Worm (Caenorhabditis elegans) whole organism, L4 larva: ENCODE results near the gene F01G10.5.
A peak's percentile ranks its signal among the peaks of the same experiment; 100 is the strongest.

Experiments used
- D1046.2 ChIP-seq: fragments of 200-800 bp; sonication (Bioruptor generic); IDR thresholded peaks from 2 replicates; pipeline ENCODE4 v1.3.6; 2022; ENCODE audit warnings: missing genetic modification characterization, missing compliant biosample characterization
- Y105C5A.15 ChIP-seq: fragments of 200-800 bp; sonication (Bioruptor generic); IDR thresholded peaks from 2 replicates; pipeline ENCODE4 v1.3.6; 2022; ENCODE audit warnings: missing genetic modification characterization, missing compliant biosample characterization
- aha-1 ChIP-seq: fragments of 150-350 bp; peaks from one replicate; lab custom pipeline; 2014; ENCODE audit warnings: missing biosample characterization, missing genetic modification characterization
- attf-4 ChIP-seq: sonication (generic microtip); optimal IDR thresholded peaks from 3 replicates; lab custom pipeline; 2017; ENCODE audit warnings: missing biosample characterization, missing genetic modification characterization
- ceh-20 ChIP-seq: fragments of 200-800 bp; sonication (Bioruptor generic); IDR thresholded peaks from 2 replicates; pipeline ENCODE4 v1.3.6; 2022; ENCODE audit warnings: missing genetic modification reagents, missing genetic modification characterization, missing compliant biosample characterization
- ceh-28 ChIP-seq: fragments of 150-350 bp; optimal IDR thresholded peaks from 2 replicates; lab custom pipeline; 2014; ENCODE audit warnings: missing biosample characterization, missing genetic modification reagents, missing genetic modification characterization
- ceh-32 ChIP-seq: sonication (generic microtip); optimal IDR thresholded peaks from 2 replicates; lab custom pipeline; 2016; ENCODE audit warnings: mild to moderate bottlenecking, missing genetic modification characterization, missing compliant biosample characterization; ENCODE audit not compliant: poor library complexity
- ceh-62 ChIP-seq: sonication (generic microtip); optimal IDR thresholded peaks from 2 replicates; lab custom pipeline; 2017; ENCODE audit warnings: missing biosample characterization, missing genetic modification characterization
- ces-1 ChIP-seq: fragments of 150-350 bp; sonication (generic microtip); optimal IDR thresholded peaks from 4 replicates; lab custom pipeline; 2014; ENCODE audit warnings: missing biosample characterization, missing genetic modification reagents, missing genetic modification characterization
- cey-2 ChIP-seq: sonication (generic microtip); optimal IDR thresholded peaks from 3 replicates; lab custom pipeline; 2017; ENCODE audit warnings: missing genetic modification characterization, mild to moderate bottlenecking, missing compliant biosample characterization, antibody characterized with exemption, borderline replicate concordance; ENCODE audit not compliant: insufficient read depth
- daf-12 ChIP-seq: fragments of 150-350 bp; optimal IDR thresholded peaks from 2 replicates; lab custom pipeline; 2014; ENCODE audit warnings: missing biosample characterization, missing genetic modification reagents, missing genetic modification characterization
- dmd-6 ChIP-seq: fragments of 200-800 bp; sonication (Bioruptor generic); IDR thresholded peaks from 2 replicates; pipeline ENCODE4 v1.3.6; 2022; ENCODE audit warnings: missing genetic modification reagents, missing genetic modification characterization, missing compliant biosample characterization
- dmd-8 ChIP-seq: fragments of 200-800 bp; sonication (Bioruptor generic); IDR thresholded peaks from 2 replicates; pipeline ENCODE4 v1.3.6; 2022; ENCODE audit warnings: missing genetic modification characterization, missing compliant biosample characterization
- dpl-1 ChIP-seq: fragments of 150-350 bp; optimal IDR thresholded peaks from 2 replicates; lab custom pipeline; 2014; ENCODE audit warnings: missing biosample characterization, missing genetic modification reagents, missing genetic modification characterization
- duxl-1 ChIP-seq: sonication (generic microtip); optimal IDR thresholded peaks from 2 replicates; lab custom pipeline; 2016; ENCODE audit warnings: mild to moderate bottlenecking, missing genetic modification characterization, moderate library complexity, missing compliant biosample characterization; ENCODE audit not compliant: poor library complexity
- egl-43 ChIP-seq: fragments of 200-800 bp; sonication (Bioruptor generic); IDR thresholded peaks from 2 replicates; pipeline ENCODE4 v1.3.6; 2022; ENCODE audit warnings: missing genetic modification reagents, missing genetic modification characterization, missing compliant biosample characterization
- fkh-10 ChIP-seq: fragments of 150-350 bp; optimal IDR thresholded peaks from 2 replicates; lab custom pipeline; 2014; ENCODE audit warnings: missing biosample characterization, missing genetic modification reagents, missing genetic modification characterization
- fos-1 ChIP-seq: fragments of 150-350 bp; optimal IDR thresholded peaks from 2 replicates; lab custom pipeline; 2014; ENCODE audit warnings: missing biosample characterization, missing genetic modification characterization
- hif-1 ChIP-seq, 2 experiments: sonication (generic microtip); optimal IDR thresholded peaks; 2 replicates each; lab custom pipeline; 2016 to 2017; ENCODE audit warnings: missing compliant biosample characterization in 2 of 2, missing genetic modification characterization in 2 of 2, missing genetic modification reagents in 2 of 2, missing genotype in 2 of 2, mild to moderate bottlenecking in 1 of 2
- hlh-11 ChIP-seq: fragments of 200-800 bp; sonication (Bioruptor generic); optimal IDR thresholded peaks from 2 replicates; lab custom pipeline; 2018; ENCODE audit warnings: mild to moderate bottlenecking, missing genetic modification characterization, missing compliant biosample characterization
- hlh-30 ChIP-seq: sonication (generic microtip); optimal IDR thresholded peaks from 2 replicates; lab custom pipeline; 2017; ENCODE audit warnings: antibody characterized with exemption, mild to moderate bottlenecking, missing genetic modification characterization, missing compliant biosample characterization; ENCODE audit not compliant: insufficient read depth
- hmg-1.1 ChIP-seq: fragments of 200-800 bp; sonication (Bioruptor generic); IDR thresholded peaks from 2 replicates; pipeline ENCODE4 v1.3.6; 2022; ENCODE audit warnings: missing genetic modification reagents, missing genetic modification characterization, missing compliant biosample characterization
- lim-7 ChIP-seq: fragments of 200-800 bp; sonication (Bioruptor generic); IDR thresholded peaks from 2 replicates; pipeline ENCODE4 v1.3.6; 2022; ENCODE audit warnings: missing genetic modification characterization, missing compliant biosample characterization
- lin-1 ChIP-seq: fragments of 200-800 bp; sonication (Bioruptor generic); IDR thresholded peaks from 2 replicates; pipeline ENCODE4 v1.3.6; 2022; ENCODE audit warnings: missing genetic modification reagents, missing genetic modification characterization, missing compliant biosample characterization
- lin-15B ChIP-seq: fragments of 150-350 bp; sonication (generic microtip); optimal IDR thresholded peaks from 3 replicates; lab custom pipeline; 2014; ENCODE audit warnings: missing biosample characterization, missing genetic modification characterization
- lin-29 ChIP-seq: fragments of 200-800 bp; sonication (Bioruptor generic); IDR thresholded peaks from 2 replicates; pipeline ENCODE4 v1.3.6; 2022; ENCODE audit warnings: missing genetic modification reagents, missing genetic modification characterization, missing compliant biosample characterization
- lin-39 ChIP-seq: fragments of 150-350 bp; optimal IDR thresholded peaks from 2 replicates; lab custom pipeline; 2014; ENCODE audit warnings: missing biosample characterization, missing genetic modification reagents, missing genetic modification characterization
- lsy-2 ChIP-seq, 2 experiments: fragments of 150-350 bp in 1 of 2; sonication (generic microtip) in 1 of 2; optimal IDR thresholded peaks; 2 replicates each; lab custom pipeline; 2014 to 2017; ENCODE audit warnings: missing biosample characterization in 2 of 2, missing genetic modification characterization in 2 of 2
- madf-5 ChIP-seq, 2 experiments: fragments of 200-800 bp; sonication (Bioruptor generic); IDR thresholded peaks; 2 replicates each; pipeline ENCODE4 v1.3.6; 2022; ENCODE audit warnings: missing compliant biosample characterization in 2 of 2, missing genetic modification characterization in 2 of 2
- madf-9 ChIP-seq: fragments of 200-800 bp; sonication (Bioruptor generic); conservative IDR thresholded peaks from 2 replicates; pipeline ENCODE4 v1.3.6; 2022; ENCODE audit warnings: missing genetic modification reagents, missing genetic modification characterization, missing compliant biosample characterization
- mxl-2 ChIP-seq: fragments of 200-800 bp; sonication (Bioruptor generic); conservative IDR thresholded peaks from 2 replicates; pipeline ENCODE4 v1.3.6; 2022; ENCODE audit warnings: missing genetic modification reagents, missing genetic modification characterization, missing compliant biosample characterization
- nhr-10 ChIP-seq: fragments of 150-350 bp; optimal IDR thresholded peaks from 2 replicates; lab custom pipeline; 2014; ENCODE audit warnings: missing biosample characterization, missing genetic modification characterization
- nhr-11 ChIP-seq: fragments of 150-350 bp; optimal IDR thresholded peaks from 2 replicates; lab custom pipeline; 2014; ENCODE audit warnings: missing biosample characterization, missing genetic modification characterization
- nhr-28 ChIP-seq: fragments of 150-350 bp; optimal IDR thresholded peaks from 2 replicates; lab custom pipeline; 2014; ENCODE audit warnings: missing biosample characterization, missing genetic modification characterization
- nhr-48 ChIP-seq: sonication (generic microtip); optimal IDR thresholded peaks from 2 replicates; lab custom pipeline; 2016; ENCODE audit warnings: mild to moderate bottlenecking, missing genetic modification characterization, missing compliant biosample characterization
- nhr-77 ChIP-seq: fragments of 150-350 bp; optimal IDR thresholded peaks from 2 replicates; lab custom pipeline; 2014; ENCODE audit warnings: missing biosample characterization, missing genetic modification characterization
- pqm-1 ChIP-seq: sonication (generic microtip); optimal IDR thresholded peaks from 2 replicates; lab custom pipeline; 2017; ENCODE audit warnings: missing biosample characterization, missing genetic modification characterization
- rbr-2 ChIP-seq: sonication (generic microtip); optimal IDR thresholded peaks from 2 replicates; lab custom pipeline; 2016; ENCODE audit warnings: missing genotype, missing genetic modification characterization, missing compliant biosample characterization
- sdz-12 ChIP-seq: fragments of 200-800 bp; sonication (Bioruptor generic); optimal IDR thresholded peaks from 2 replicates; lab custom pipeline; 2018; ENCODE audit warnings: mild to moderate bottlenecking, missing genetic modification characterization, missing compliant biosample characterization
- snpc-1.2 ChIP-seq: fragments of 200-800 bp; sonication (Bioruptor generic); IDR thresholded peaks from 2 replicates; pipeline ENCODE4 v1.3.6; 2022; ENCODE audit warnings: missing genetic modification reagents, missing genetic modification characterization, missing compliant biosample characterization
- snpc-4 ChIP-seq: fragments of 150-350 bp; optimal IDR thresholded peaks from 2 replicates; lab custom pipeline; 2014; ENCODE audit warnings: missing biosample characterization, missing genetic modification characterization
- spr-1 ChIP-seq: sonication (generic microtip); optimal IDR thresholded peaks from 2 replicates; lab custom pipeline; 2016; ENCODE audit warnings: mild to moderate bottlenecking, missing genetic modification characterization, missing compliant biosample characterization
- spr-3 ChIP-seq: fragments of 200-800 bp; sonication (Bioruptor generic); optimal IDR thresholded peaks from 2 replicates; lab custom pipeline; 2018; ENCODE audit warnings: mild to moderate bottlenecking, missing genetic modification characterization, missing compliant biosample characterization
- tag-97 ChIP-seq: fragments of 200-800 bp; sonication (Bioruptor generic); IDR thresholded peaks from 2 replicates; pipeline ENCODE4 v1.3.6; 2022; ENCODE audit warnings: missing genetic modification characterization, missing compliant biosample characterization
- unc-39 ChIP-seq: sonication (generic microtip); optimal IDR thresholded peaks from 2 replicates; lab custom pipeline; 2017; ENCODE audit warnings: missing biosample characterization, missing genetic modification characterization
- unc-62 ChIP-seq, 3 experiments: fragments of 150-350 bp in 1 of 3; sonication (generic microtip); optimal IDR thresholded peaks in 2 of 3; peaks in 1 of 3; 1 replicate in 1 of 3; 2 replicates in 2 of 3; lab custom pipeline; 2014 to 2017; ENCODE audit warnings: missing biosample characterization in 3 of 3, missing genetic modification characterization in 3 of 3, missing genetic modification reagents in 3 of 3, missing genotype in 1 of 3
- zfp-2 ChIP-seq: sonication (generic microtip); optimal IDR thresholded peaks from 2 replicates; lab custom pipeline; 2016; ENCODE audit warnings: mild to moderate bottlenecking, missing genetic modification characterization, missing compliant biosample characterization
- zfp-3 ChIP-seq: fragments of 200-800 bp; sonication (Bioruptor generic); conservative IDR thresholded peaks from 2 replicates; pipeline ENCODE4 v1.3.6; 2022; ENCODE audit warnings: missing genetic modification reagents, missing genetic modification characterization, missing compliant biosample characterization

The F01G10.5 gene

DNA sequence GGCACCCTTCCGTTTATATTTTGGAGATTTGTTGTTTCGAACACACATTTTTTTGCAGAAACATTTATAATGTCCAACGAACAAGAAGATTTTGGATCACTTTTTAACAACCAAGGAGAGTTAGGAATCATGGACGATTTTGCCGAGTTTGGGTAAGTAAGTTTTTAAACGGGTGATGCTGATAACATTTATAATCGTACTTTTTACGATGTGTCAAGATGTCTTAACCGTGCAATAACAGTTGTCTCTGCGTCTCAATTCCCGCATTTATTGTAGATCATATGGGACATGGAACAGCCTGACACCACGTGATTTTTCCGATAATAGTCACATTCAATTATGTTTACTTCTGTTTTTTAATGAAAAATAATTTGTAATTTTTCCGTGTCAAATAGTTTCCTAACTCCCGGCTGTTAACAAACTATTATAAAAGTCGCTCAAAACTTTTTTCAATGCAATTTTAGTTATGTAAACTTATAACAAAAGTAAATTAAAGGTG, 19.8 kb upstream of the F01G10.5 start, which contains the start of gene daf-14 (continued):
- TF ChIP-seq dmd-6 (peak; percentile 52), lin-1 (no peak), ceh-20 (GFP tag; lab: Robert Waterston, UW) (no peak), snpc-4 (tag; lab: Kevin White, UChicago) (no peak), lsy-2 (tag; optimal IDR thresholded peaks at IDR 0.05; lab: Kevin White, UChicago) (peak in 1 of 2 experiments; percentile 33), hlh-11 (peak; percentile 65), dpl-1 (GFP tag; lab: Kevin White, UChicago) (peak; percentile 15), pqm-1 (no peak)
- TF ChIP-seq, all 104 proteins: peak for 14

- peak; percentile 42; the same call in 1 of the 2 replicates for TF ChIP-seq egl-43 (GFP tag; lab: Robert Waterston, UW)
- TF ChIP-seq snpc-1.2 = no peak
- no peak for TF ChIP-seq zfp-2 (tag; lab: Kevin White, UChicago)
- no peak for TF ChIP-seq mxl-2 (GFP tag; lab: Robert Waterston, UW)
- no peak for TF ChIP-seq lin-15B (tag; lab: Kevin White, UChicago)
- no peak for TF ChIP-seq ces-1 (GFP tag; lab: Kevin White, UChicago)
- no peak for TF ChIP-seq nhr-48 (tag; lab: Kevin White, UChicago)
- TF ChIP-seq hmg-1.1 (GFP tag; lab: Robert Waterston, UW) = no peak
- TF ChIP-seq cey-2 = no peak
- TF ChIP-seq ceh-20 (GFP tag; lab: Robert Waterston, UW) = no peak
- TF ChIP-seq pqm-1 = no peak
- no peak for TF ChIP-seq unc-39
- no peak for TF ChIP-seq nhr-10 (tag; lab: Kevin White, UChicago)
- TF ChIP-seq ceh-32 (tag; lab: Kevin White, UChicago) = no peak
- no peak for TF ChIP-seq rbr-2 (tag; lab: Kevin White, UChicago)
- peak; percentile 2 for TF ChIP-seq aha-1 (tag; lab: Kevin White, UChicago)
- no peak for TF ChIP-seq Y105C5A.15 (GFP tag; lab: Robert Waterston, UW)
- TF ChIP-seq nhr-11 = no peak
- TF ChIP-seq fos-1 (tag; lab: Kevin White, UChicago) = no peak
- TF ChIP-seq unc-62 (GFP tag; optimal IDR thresholded peaks at IDR 0.05 in 1 of 2; lab: Kevin White, UChicago) = no peak
- TF ChIP-seq unc-62 (tag; optimal IDR thresholded peaks at IDR 0.05; lab: Kevin White, UChicago) = no peak
- no peak for TF ChIP-seq tag-97
- TF ChIP-seq madf-9 (GFP tag; lab: Robert Waterston, UW) = no peak
- no peak for TF ChIP-seq sdz-12 (GFP tag; lab: Kevin White, UChicago)
- no peak for TF ChIP-seq lin-39 (tag; lab: Kevin White, UChicago)
- peak; percentile 5 for TF ChIP-seq spr-1
- no peak for TF ChIP-seq daf-12 (tag; lab: Kevin White, UChicago)
- no peak for TF ChIP-seq madf-5 (GFP tag; IDR thresholded peaks at IDR 0.05; lab: Robert Waterston, UW)
- no peak for TF ChIP-seq fkh-10 (GFP tag; lab: Kevin White, UChicago)
- TF ChIP-seq D1046.2 (GFP tag; lab: Robert Waterston, UW) = no peak
- TF ChIP-seq dmd-8 (GFP tag; lab: Robert Waterston, UW) = 0 out of 2 replicates have a peak, but pooled peaks have one; percentile 4
- no peak for TF ChIP-seq hif-1 (tag; optimal IDR thresholded peaks at IDR 0.05; lab: Kevin White, UChicago)
- TF ChIP-seq lim-7 (GFP tag; lab: Robert Waterston, UW) = peak; percentile 57; the same call in 1 of the 2 replicates
- no peak for TF ChIP-seq lin-29 (GFP tag; lab: Robert Waterston, UW)
- no peak for TF ChIP-seq attf-4
- no peak for TF ChIP-seq lsy-2 (tag; optimal IDR thresholded peaks at IDR 0.05; lab: Kevin White, UChicago)
- no peak for TF ChIP-seq ceh-28 (tag; lab: Kevin White, UChicago)
- no peak for TF ChIP-seq snpc-4 (tag; lab: Kevin White, UChicago)
- TF ChIP-seq zfp-3 = peak; percentile 85; the same call in 1 of the 2 replicates
- TF ChIP-seq spr-3 (GFP tag; lab: Kevin White, UChicago) = no peak
- no peak for TF ChIP-seq hlh-30 (tag; lab: Kevin White, UChicago)
- TF ChIP-seq duxl-1 (tag; lab: Kevin White, UChicago) = no peak
- TF ChIP-seq nhr-28 (tag; lab: Kevin White, UChicago) = peak; percentile 13
- no peak for TF ChIP-seq ceh-62 (tag; lab: Kevin White, UChicago)
- no peak for TF ChIP-seq nhr-77
Measured at ce11 chrIV:10245666-10246210, 14.9 kb upstream of the F01G10.5 start, which contains the start of gene F01G10.10. TSS of gene F01G10.10 (plus strand) at chrIV:10246160.
